Fruit fly (Drosophila melanogaster): ENCODE results near the gene Madm.

Gene Madm

DNA sequence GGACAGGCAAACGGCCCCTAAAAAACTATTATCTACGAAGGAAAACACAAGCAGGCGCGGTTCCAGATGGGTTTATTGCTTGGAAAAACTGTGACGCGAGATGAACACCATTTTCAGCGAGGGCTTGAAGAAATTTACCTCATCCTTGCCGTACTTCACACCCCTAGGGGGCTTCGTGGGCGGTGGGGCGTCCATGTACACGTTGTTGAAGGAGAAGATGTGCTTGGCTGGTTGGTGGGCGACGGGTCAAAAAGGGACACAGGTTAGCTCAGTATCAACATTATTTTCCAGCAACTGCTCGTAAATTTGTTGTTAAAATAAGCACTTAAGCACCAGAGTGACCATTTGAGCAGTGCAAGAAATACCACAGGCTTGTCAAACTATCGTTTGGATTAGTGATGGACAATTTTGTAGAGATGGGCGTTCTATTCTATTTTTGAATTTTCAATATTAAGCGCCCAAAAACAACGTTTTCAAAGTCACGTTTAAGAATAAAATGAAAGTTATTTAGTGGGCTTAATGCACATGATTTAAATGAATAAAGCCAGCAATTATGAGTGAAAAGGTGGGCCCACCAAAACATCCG, 16.4 kb downstream of the Madm start, which contains the start of gene Sec8 (continued):
- TF ChIP-seq CG10654 (GFP tag; optimal IDR thresholded peaks at IDR 0.05) (no peak), hbn (GFP tag; IDR thresholded peaks at IDR 0.05; ENCODE audit: partially characterized antibody) (peak; percentile 83), CG6791 (GFP tag; IDR thresholded peaks at IDR 0.05; ENCODE audit: partially characterized antibody) (peak; percentile 91), dmrt99B (tag; optimal IDR thresholded peaks at IDR 0.05) (no peak), MTF-1 (GFP tag; optimal IDR thresholded peaks at IDR 0.05; ENCODE audit: borderline replicate concordance) (no peak), zen (tag; optimal IDR thresholded peaks at IDR 0.05) (peak; percentile 51), CG9932 (GFP tag; IDR thresholded peaks at IDR 0.05) (peak; percentile 74), CG1792 (GFP tag; optimal IDR thresholded peaks at IDR 0.05) (peak; percentile 14), Sin3A (optimal IDR thresholded peaks at IDR 0.05) (peak; percentile 56), CG10267 (tag; optimal IDR thresholded peaks at IDR 0.05) (peak; percentile 64), trem (tag; optimal IDR thresholded peaks at IDR 0.05) (peak; percentile 80), CG2129 (GFP tag; IDR thresholded peaks at IDR 0.05; ENCODE audit: partially characterized antibody) (peak; percentile 78), CG9797 (GFP tag; optimal IDR thresholded peaks at IDR 0.05) (peak; percentile 69), CG34422 (GFP tag; IDR thresholded peaks at IDR 0.05) (peak; percentile 64; the same call in 2 of the 3 replicates), stc (GFP tag; IDR thresholded peaks at IDR 0.05) (no peak), Hr51 (GFP tag; optimal IDR thresholded peaks at IDR 0.05) (peak in 1 of 2 experiments; percentile 18), Poxn (GFP tag; IDR thresholded peaks at IDR 0.05) (no peak), CG15696 (tag; optimal IDR thresholded peaks at IDR 0.05) (peak; percentile 38), CG6272 (GFP tag; IDR thresholded peaks at IDR 0.05) (peak; percentile 42; the same call in 1 of the 2 replicates), pb (GFP tag; optimal IDR thresholded peaks at IDR 0.05) (no peak), chif (GFP tag; optimal IDR thresholded peaks at IDR 0.05) (peak in 1 of 2 experiments; percentile 43), CG6175 (GFP tag; IDR thresholded peaks at IDR 0.05) (0 out of 3 replicates have a peak, but pooled peaks have one; percentile 48), gfzf (GFP tag; optimal IDR thresholded peaks at IDR 0.05) (peak; percentile 92), CG9437 (GFP tag; optimal IDR thresholded peaks at IDR 0.05) (no peak), tna (GFP tag; IDR thresholded peaks at IDR 0.05; ENCODE audit: partially characterized antibody) (peak; percentile 74), nmo (GFP tag; optimal IDR thresholded peaks at IDR 0.05) (peak; percentile 62), luna (GFP tag; optimal IDR thresholded peaks at IDR 0.05) (peak; percentile 23), CG2712 (tag; optimal IDR thresholded peaks at IDR 0.05) (peak; percentile 60), Antp (GFP tag; optimal IDR thresholded peaks at IDR 0.05) (peak; percentile 49), al (GFP tag; IDR thresholded peaks at IDR 0.05) (peak; percentile 23; the same call in 1 of the 2 replicates), maf-S (GFP tag; optimal IDR thresholded peaks at IDR 0.05) (peak; percentile 31), Myb (GFP tag; optimal IDR thresholded peaks at IDR 0.05) (peak; percentile 81), NfI (GFP tag; optimal IDR thresholded peaks at IDR 0.05) (peak; percentile 1), CG33213 (GFP tag; optimal IDR thresholded peaks at IDR 0.05) (peak; percentile 85), PHDP (tag; optimal IDR thresholded peaks at IDR 0.05) (no peak), CG16813 (GFP tag; IDR thresholded peaks at IDR 0.05; ENCODE audit: partially characterized antibody) (peak; percentile 90), crc (GFP tag; optimal IDR thresholded peaks at IDR 0.05) (peak; percentile 13), CG15514 (GFP tag; optimal IDR thresholded peaks at IDR 0.05) (peak; percentile 69), pum (GFP tag; optimal IDR thresholded peaks at IDR 0.05) (peak; percentile 9), CG3847 (GFP tag; IDR thresholded peaks at IDR 0.05) (peak; percentile 50; the same call in 1 of the 2 replicates), CG4360 (GFP tag; IDR thresholded peaks at IDR 0.05) (0 out of 2 replicates have a peak, but pooled peaks have one; percentile 5), dysf (GFP tag; IDR thresholded peaks at IDR 0.05) (peak; percentile 28; the same call in 1 of the 3 replicates), CG11247 (GFP tag; IDR thresholded peaks at IDR 0.05) (0 out of 2 replicates have a peak, but pooled peaks have one; percentile 17), Nf-YA (GFP tag; IDR thresholded peaks at IDR 0.05) (no peak; the same call in 1 of the 2 replicates), CG2120 (GFP tag; optimal IDR thresholded peaks at IDR 0.05) (peak; percentile 68), schlank (tag; optimal IDR thresholded peaks at IDR 0.05) (no peak), CG7963 (GFP tag; IDR thresholded peaks at IDR 0.05; ENCODE audit: partially characterized antibody) (peak; percentile 55; the same call in 2 of the 3 replicates), HLH54F (GFP tag; optimal IDR thresholded peaks at IDR 0.05) (peak; percentile 42), tup (GFP tag; optimal IDR thresholded peaks at IDR 0.05) (no peak)

Measured in whole organism, embryonic.